Worm (Caenorhabditis elegans): ENCODE measurements around the gene F28C6.9.

ce11 chrII:8611330-8611729 lies 1.3 kb upstream of the F28C6.9 start:
- TF ChIP-seq unc-62 (GFP tag; optimal IDR thresholded peaks at IDR 0.05): no peak
- no peak for TF ChIP-seq zag-1 (tag; optimal IDR thresholded peaks at IDR 0.05)
- TF ChIP-seq fkh-10 (GFP tag; optimal IDR thresholded peaks at IDR 0.05): no peak
- no peak for TF ChIP-seq egl-27 (tag; optimal IDR thresholded peaks at IDR 0.05)
- no peak for TF ChIP-seq pha-4 (tag; optimal IDR thresholded peaks at IDR 0.05)
- TF ChIP-seq nfya-1 (tag; optimal IDR thresholded peaks at IDR 0.05; ENCODE audit: insufficient read depth): no peak
- TF ChIP-seq nhr-11 (tag; optimal IDR thresholded peaks at IDR 0.05): no peak
- TF ChIP-seq unc-39 (tag; optimal IDR thresholded peaks at IDR 0.05): no peak
- TF ChIP-seq fos-1 (tag; optimal IDR thresholded peaks at IDR 0.05): no peak
- TF ChIP-seq nhr-25 (tag; optimal IDR thresholded peaks at IDR 0.05): no peak
- no peak for TF ChIP-seq elt-2 (tag; optimal IDR thresholded peaks at IDR 0.05)
- TF ChIP-seq ztf-11 (tag; optimal IDR thresholded peaks at IDR 0.05): no peak
